Comparison of ENCODE assay signal across 1 fruit fly cellular context in genomic region chr3L:6934799-6935318, dm6.
TF ChIP-seq lines count a peak whose summit lies in the region.

No protein-coding gene starts in this region.

TF ChIP-seq in whole organism, prepupa, 60 proteins besides CTCF, POLR2A, EP300 and RAD21 (continued from another document):
- TF ChIP-seq Hr4 (GFP tag; optimal IDR thresholded peaks at IDR 0.05; lab: Kevin White, UChicago) (no peak), achi (GFP tag; optimal IDR thresholded peaks at IDR 0.05; lab: Kevin White, UChicago) (no peak), fd85E (GFP tag; optimal IDR thresholded peaks at IDR 0.05; lab: Kevin White, UChicago) (no peak), Gug (GFP tag; IDR thresholded peaks at IDR 0.05; lab: Robert Waterston, UW) (0 out of 2 replicates have a peak, but pooled peaks have one; percentile 13)
